Fruit fly (Drosophila melanogaster) S2 (cell line): ENCODE results near the gene CG17472.

Experiments used
- CG8478 ChIP-seq: fragments of >200 bp; optimal IDR thresholded peaks from 2 replicates; lab custom pipeline; 2018
- CTCF ChIP-seq, 2 experiments: fragments of >200 bp; optimal IDR thresholded peaks; 2 replicates each; lab custom pipeline; 2018

DNA sequence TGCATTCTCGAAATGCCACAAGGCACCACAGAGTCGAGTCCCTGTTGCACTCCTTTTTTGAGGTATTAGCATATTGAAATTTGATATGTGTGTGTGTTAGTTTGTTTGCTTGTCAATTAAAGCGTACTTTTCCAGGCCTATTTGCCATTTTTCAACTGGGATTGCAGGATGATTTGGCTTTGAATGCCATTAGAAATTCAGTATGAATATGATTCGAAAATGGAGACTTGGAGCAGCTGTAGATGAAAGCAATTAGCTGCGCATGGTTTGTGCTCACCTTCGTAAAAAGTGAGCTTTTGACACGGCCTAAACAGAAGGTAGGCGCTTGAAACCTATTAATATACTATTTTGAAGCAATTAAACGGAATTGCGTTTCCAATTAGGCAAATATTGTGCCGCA, 30.2 kb upstream of the CG17472 start, which contains the start of gene CG31677:
- TF ChIP-seq CG8478 (no peak), CTCF (optimal IDR thresholded peaks at IDR 0.05; lab: Kevin White, UChicago) (no peak)
